Worm (Caenorhabditis elegans): Measurements from ENCODE around the gene C23G10.2.

The C23G10.2 gene

ce11 chrIII:6173020-6173597, 34.8 kb upstream of the C23G10.2 start, which contains the start of the genes abcf-3 and F42A10.5 (continued):
- no peak for TF ChIP-seq ceh-62 (tag; optimal IDR thresholded peaks at IDR 0.05)
- TF ChIP-seq lin-13 (GFP tag; optimal IDR thresholded peaks at IDR 0.05): peak; percentile 23
- TF ChIP-seq lin-29 (GFP tag; IDR thresholded peaks at IDR 0.05): no peak
- no peak for TF ChIP-seq nhr-48 (tag; optimal IDR thresholded peaks at IDR 0.05)
- TF ChIP-seq tag-97 (GFP tag; IDR thresholded peaks at IDR 0.05): no peak
- no peak for TF ChIP-seq F49E8.2 (tag; optimal IDR thresholded peaks at IDR 0.05; ENCODE audit: borderline replicate concordance)
- TF ChIP-seq ceh-32 (tag; optimal IDR thresholded peaks at IDR 0.05; ENCODE audit: poor library complexity): no peak
- no peak for TF ChIP-seq ZK337.2 (GFP tag; IDR thresholded peaks at IDR 0.05)
- no peak for TF ChIP-seq ctbp-1 (GFP tag; IDR thresholded peaks at IDR 0.05)
- no peak for TF ChIP-seq egl-43 (GFP tag; IDR thresholded peaks at IDR 0.05)
- no peak for TF ChIP-seq daf-16 (GFP tag; optimal IDR thresholded peaks at IDR 0.05)
- peak; percentile 22 for TF ChIP-seq daf-16 (tag; optimal IDR thresholded peaks at IDR 0.05)
- TF ChIP-seq lim-7 (GFP tag; IDR thresholded peaks at IDR 0.05): no peak
- no peak for TF ChIP-seq unc-39 (tag; optimal IDR thresholded peaks at IDR 0.05)
- no peak for TF ChIP-seq F26F4.8 (GFP tag; conservative IDR thresholded peaks at IDR 0.05)
- no peak for TF ChIP-seq lin-39 (tag; optimal IDR thresholded peaks at IDR 0.05)
- no peak for TF ChIP-seq Y75B8A.6 (GFP tag; IDR thresholded peaks at IDR 0.05)
- TF ChIP-seq nhr-28 (tag; optimal IDR thresholded peaks at IDR 0.05): no peak
- no peak for TF ChIP-seq spr-3 (GFP tag; optimal IDR thresholded peaks at IDR 0.05)
- no peak for TF ChIP-seq lin-1 (GFP tag; IDR thresholded peaks at IDR 0.05)
- peak; percentile 53 for TF ChIP-seq dmd-6 (GFP tag; IDR thresholded peaks at IDR 0.05)
- TF ChIP-seq nhr-41 (GFP tag; IDR thresholded peaks at IDR 0.05): no peak
- TF ChIP-seq nhr-237 (tag; optimal IDR thresholded peaks at IDR 0.05): no peak
- TF ChIP-seq ceh-20 (GFP tag; IDR thresholded peaks at IDR 0.05): no peak
- no peak for TF ChIP-seq daf-19 (GFP tag; conservative IDR thresholded peaks at IDR 0.05)
- TF ChIP-seq duxl-1 (tag; optimal IDR thresholded peaks at IDR 0.05; ENCODE audit: poor library complexity): peak; percentile 5
- no peak for TF ChIP-seq madf-5 (GFP tag; IDR thresholded peaks at IDR 0.05)
- TF ChIP-seq spr-1 (tag; optimal IDR thresholded peaks at IDR 0.05): no peak
- TF ChIP-seq mes-2 (tag; optimal IDR thresholded peaks at IDR 0.05; ENCODE audit: poor library complexity, severe bottlenecking): peak; percentile 79
- TF ChIP-seq aly-2 (tag; optimal IDR thresholded peaks at IDR 0.05): no peak
- no peak for TF ChIP-seq madf-9 (GFP tag; conservative IDR thresholded peaks at IDR 0.05)
- no peak for TF ChIP-seq skn-1 (tag; optimal IDR thresholded peaks at IDR 0.05)
- no peak for TF ChIP-seq zip-11 (GFP tag; IDR thresholded peaks at IDR 0.05)
- no peak for TF ChIP-seq mdt-29 (GFP tag; IDR thresholded peaks at IDR 0.05)
- no peak for TF ChIP-seq mdl-1 (tag; optimal IDR thresholded peaks at IDR 0.05)
- TF ChIP-seq nhr-42 (GFP tag; IDR thresholded peaks at IDR 0.05): no peak
- TF ChIP-seq ZK546.5 (tag; optimal IDR thresholded peaks at IDR 0.05): no peak

- TF ChIP-seq lin-38 (GFP tag; IDR thresholded peaks at IDR 0.05) (no peak), nhr-28 (tag; optimal IDR thresholded peaks at IDR 0.05) (no peak), zip-11 (GFP tag; IDR thresholded peaks at IDR 0.05) (no peak), zip-2 (tag; optimal IDR thresholded peaks at IDR 0.05) (no peak), F10B5.3 (tag; optimal IDR thresholded peaks at IDR 0.05) (no peak), egl-43 (GFP tag; IDR thresholded peaks at IDR 0.05) (no peak), snpc-1.2 (GFP tag; IDR thresholded peaks at IDR 0.05) (no peak)
Measured at ce11 chrIII:6176172-6176571, 31.7 kb upstream of the C23G10.2 start.
